Comparison of ENCODE assay signal across 5 worm cellular contexts in the genomic region with DNA sequence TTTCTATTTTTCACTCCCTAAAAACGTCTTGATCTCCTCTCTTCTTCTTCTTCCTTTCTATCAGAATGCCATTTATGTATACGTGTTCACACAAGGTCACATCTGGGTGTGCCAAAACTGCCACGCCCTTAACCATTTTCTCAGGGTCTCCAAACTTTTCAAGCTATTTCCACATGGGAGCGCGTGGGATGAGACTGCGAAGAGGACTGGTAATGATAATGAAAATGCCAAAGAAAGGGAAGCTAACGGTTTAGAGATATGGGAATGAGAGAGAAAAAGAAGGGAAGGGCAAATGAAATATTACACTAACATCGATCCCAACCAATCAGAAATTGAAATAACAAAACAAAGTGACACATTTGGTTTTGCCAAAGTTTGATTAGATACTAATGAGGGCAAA.
TF ChIP-seq lines count a peak whose summit lies in the region.

No protein-coding gene starts in this region.

TF ChIP-seq in whole organism, L1 larva, 84 proteins besides CTCF, POLR2A, EP300 and RAD21 (continues in another document):
- TF ChIP-seq dpl-1 (GFP tag; optimal IDR thresholded peaks at IDR 0.05; lab: Kevin White, UChicago) (peak in 2 of 3 experiments; percentile 9 to 16), mab-9 (GFP tag; IDR thresholded peaks at IDR 0.05; lab: Robert Waterston, UW) (no peak), mep-1 (tag; optimal IDR thresholded peaks at IDR 0.05; lab: Kevin White, UChicago) (peak; percentile 59), pag-3 (tag; optimal IDR thresholded peaks at IDR 0.05; lab: Kevin White, UChicago; ENCODE audit: borderline replicate concordance, insufficient read depth) (peak; percentile 99), snu-23 (GFP tag; optimal IDR thresholded peaks at IDR 0.05; lab: Kevin White, UChicago) (peak; percentile 76), unc-130 (tag; optimal IDR thresholded peaks at IDR 0.05; lab: Kevin White, UChicago) (peak; percentile 32), ceh-8 (GFP tag; optimal IDR thresholded peaks at IDR 0.05; lab: Kevin White, UChicago) (no peak), blmp-1 (tag; optimal IDR thresholded peaks at IDR 0.05; lab: Kevin White, UChicago) (peak; percentile 91), zip-4 (GFP tag; optimal IDR thresholded peaks at IDR 0.05; lab: Kevin White, UChicago) (no peak), nhr-90 (tag; optimal IDR thresholded peaks at IDR 0.05; lab: Kevin White, UChicago; ENCODE audit: poor library complexity) (peak; percentile 63), fkh-4 (tag; optimal IDR thresholded peaks at IDR 0.05; lab: Kevin White, UChicago; ENCODE audit: borderline replicate concordance) (no peak), nhr-71 (tag; optimal IDR thresholded peaks at IDR 0.05; lab: Kevin White, UChicago) (peak; percentile 73), nhr-85 (tag; lab: Kevin White, UChicago) (peak; percentile 96), lin-35 (GFP tag; optimal IDR thresholded peaks at IDR 0.05; lab: Kevin White, UChicago) (peak in 1 of 2 experiments; percentile 12), unc-98 (GFP tag; IDR thresholded peaks at IDR 0.05; lab: Robert Waterston, UW) (no peak), C16A3.4 (tag; optimal IDR thresholded peaks at IDR 0.05; lab: Kevin White, UChicago) (peak; percentile 36)

TF ChIP-seq in whole organism, L2 larva, 48 proteins besides CTCF, POLR2A, EP300 and RAD21 (continues in another document):
- TF ChIP-seq nhr-129 (tag; optimal IDR thresholded peaks at IDR 0.05; lab: Kevin White, UChicago) (peak; percentile 17), sem-4 (tag; optimal IDR thresholded peaks at IDR 0.05; lab: Kevin White, UChicago) (no peak), R02D3.7 (tag; optimal IDR thresholded peaks at IDR 0.05; lab: Kevin White, UChicago) (no peak), nhr-77 (tag; optimal IDR thresholded peaks at IDR 0.05; lab: Kevin White, UChicago) (no peak), egl-27 (tag; optimal IDR thresholded peaks at IDR 0.05; lab: Kevin White, UChicago) (peak; percentile 9), F13H6.1 (tag; optimal IDR thresholded peaks at IDR 0.05; lab: Kevin White, UChicago) (no peak), zag-1 (tag; optimal IDR thresholded peaks at IDR 0.05; lab: Kevin White, UChicago) (no peak), dmd-4 (tag; optimal IDR thresholded peaks at IDR 0.05; lab: Kevin White, UChicago) (no peak), unc-39 (tag; optimal IDR thresholded peaks at IDR 0.05; lab: Kevin White, UChicago) (no peak), lin-13 (GFP tag; optimal IDR thresholded peaks at IDR 0.05; lab: Kevin White, UChicago) (no peak), ztf-11 (tag; optimal IDR thresholded peaks at IDR 0.05; lab: Kevin White, UChicago) (no peak), nhr-23 (tag; optimal IDR thresholded peaks at IDR 0.05; lab: Kevin White, UChicago) (no peak), mdl-1 (tag; optimal IDR thresholded peaks at IDR 0.05; lab: Kevin White, UChicago) (no peak), nhr-25 (tag; optimal IDR thresholded peaks at IDR 0.05; lab: Kevin White, UChicago) (peak; percentile 83), crh-2 (tag; optimal IDR thresholded peaks at IDR 0.05; lab: Kevin White, UChicago) (peak; percentile 57), lin-39 (tag; optimal IDR thresholded peaks at IDR 0.05; lab: Kevin White, UChicago) (no peak), skn-1 (tag; optimal IDR thresholded peaks at IDR 0.05; lab: Kevin White, UChicago) (no peak), ceh-16 (tag; optimal IDR thresholded peaks at IDR 0.05; lab: Kevin White, UChicago) (no peak), elt-1 (tag; optimal IDR thresholded peaks at IDR 0.05; lab: Kevin White, UChicago) (no peak)

TF ChIP-seq in whole organism, L3 larva, 47 proteins besides CTCF, POLR2A, EP300 and RAD21:
- TF ChIP-seq snpc-4 (tag; optimal IDR thresholded peaks at IDR 0.05; lab: Kevin White, UChicago), result no peak
- peak; percentile 17 for TF ChIP-seq mdl-1 (tag; optimal IDR thresholded peaks at IDR 0.05; lab: Kevin White, UChicago)
- no peak for TF ChIP-seq nhr-67 (tag; optimal IDR thresholded peaks at IDR 0.05; lab: Kevin White, UChicago)
- TF ChIP-seq nfya-1 (tag; optimal IDR thresholded peaks at IDR 0.05; lab: Kevin White, UChicago; ENCODE audit: insufficient read depth), result peak; percentile 33
- TF ChIP-seq egl-5 (tag; optimal IDR thresholded peaks at IDR 0.05; lab: Kevin White, UChicago), result no peak
- TF ChIP-seq nhr-25 (tag; optimal IDR thresholded peaks at IDR 0.05; lab: Kevin White, UChicago), result peak; percentile 83
- peak in 2 of 3 experiments; percentile 30 to 90 for TF ChIP-seq elt-3 (tag; optimal IDR thresholded peaks at IDR 0.05; lab: Kevin White, UChicago)
- peak; percentile 3 for TF ChIP-seq nhr-43 (tag; optimal IDR thresholded peaks at IDR 0.05; lab: Kevin White, UChicago; ENCODE audit: poor library complexity, severe bottlenecking)
TF ChIP-seq in whole organism, L3 larva: peak in this region for 5.

TF ChIP-seq in whole organism, L4 larva, 104 proteins besides CTCF, POLR2A, EP300 and RAD21 (continues in another document):
- no peak for TF ChIP-seq fos-1 (tag; optimal IDR thresholded peaks at IDR 0.05; lab: Kevin White, UChicago)
- TF ChIP-seq ama-1 (optimal IDR thresholded peaks at IDR 0.05; lab: Kevin White, UChicago), result no peak
- TF ChIP-seq spr-3 (GFP tag; optimal IDR thresholded peaks at IDR 0.05; lab: Kevin White, UChicago), result no peak
- TF ChIP-seq nhr-48 (tag; optimal IDR thresholded peaks at IDR 0.05; lab: Kevin White, UChicago), result no peak
- TF ChIP-seq set-16 (GFP tag; IDR thresholded peaks at IDR 0.05; lab: Robert Waterston, UW), result no peak
- no peak for TF ChIP-seq zip-11 (GFP tag; IDR thresholded peaks at IDR 0.05; lab: Robert Waterston, UW)
- peak in 1 of 2 experiments; percentile 58 for TF ChIP-seq mdl-1 (tag; optimal IDR thresholded peaks at IDR 0.05; lab: Kevin White, UChicago)
- no peak for TF ChIP-seq R02D3.7 (tag; optimal IDR thresholded peaks at IDR 0.05; lab: Kevin White, UChicago)
- no peak for TF ChIP-seq D1046.2 (GFP tag; IDR thresholded peaks at IDR 0.05; lab: Robert Waterston, UW)
- TF ChIP-seq unc-62 (GFP tag; optimal IDR thresholded peaks at IDR 0.05 in 1 of 2; lab: Kevin White, UChicago), result peak in 1 of 2 experiments; percentile 69
- TF ChIP-seq unc-62 (tag; optimal IDR thresholded peaks at IDR 0.05; lab: Kevin White, UChicago), result no peak
- TF ChIP-seq fkh-10 (GFP tag; optimal IDR thresholded peaks at IDR 0.05; lab: Kevin White, UChicago), result no peak
- TF ChIP-seq nhr-237 (tag; optimal IDR thresholded peaks at IDR 0.05; lab: Kevin White, UChicago), result no peak
- TF ChIP-seq hlh-30 (tag; optimal IDR thresholded peaks at IDR 0.05; lab: Kevin White, UChicago; ENCODE audit: insufficient read depth), result peak; percentile 36
- TF ChIP-seq madf-9 (GFP tag; conservative IDR thresholded peaks at IDR 0.05; lab: Robert Waterston, UW), result no peak
- no peak for TF ChIP-seq lsy-2 (tag; optimal IDR thresholded peaks at IDR 0.05; lab: Kevin White, UChicago)
- no peak for TF ChIP-seq hmg-1.1 (GFP tag; IDR thresholded peaks at IDR 0.05; lab: Robert Waterston, UW)
- TF ChIP-seq mxl-3 (GFP tag; optimal IDR thresholded peaks at IDR 0.05; lab: Kevin White, UChicago), result peak; percentile 67
- TF ChIP-seq unc-130 (GFP tag; optimal IDR thresholded peaks at IDR 0.05; lab: Kevin White, UChicago), result no peak
- TF ChIP-seq ceh-82 (tag; optimal IDR thresholded peaks at IDR 0.05; lab: Kevin White, UChicago), result no peak
- TF ChIP-seq daf-19 (GFP tag; conservative IDR thresholded peaks at IDR 0.05; lab: Robert Waterston, UW), result no peak
- no peak for TF ChIP-seq attf-4 (tag; optimal IDR thresholded peaks at IDR 0.05; lab: Kevin White, UChicago)
- TF ChIP-seq nhr-6 (tag; optimal IDR thresholded peaks at IDR 0.05; lab: Kevin White, UChicago), result peak; percentile 22
- no peak for TF ChIP-seq pqm-1 (tag; optimal IDR thresholded peaks at IDR 0.05; lab: Kevin White, UChicago)
- no peak for TF ChIP-seq nhr-77 (tag; optimal IDR thresholded peaks at IDR 0.05; lab: Kevin White, UChicago)

TF ChIP-seq in whole organism, young adult, 124 proteins besides CTCF, POLR2A, EP300 and RAD21:
- no peak for TF ChIP-seq nfya-2 (GFP tag; IDR thresholded peaks at IDR 0.05; lab: Robert Waterston, UW)
- peak; percentile 61 for TF ChIP-seq ztf-26 (tag; optimal IDR thresholded peaks at IDR 0.05; lab: Kevin White, UChicago)
- TF ChIP-seq lin-40 (tag; optimal IDR thresholded peaks at IDR 0.05; lab: Kevin White, UChicago), result peak; percentile 10
- peak; percentile 33 for TF ChIP-seq somi-1 (GFP tag; optimal IDR thresholded peaks at IDR 0.05; lab: Kevin White, UChicago)
